Worm (Caenorhabditis elegans): Measurements from ENCODE around the gene C39E9.7.

Gene C39E9.7

DNA sequence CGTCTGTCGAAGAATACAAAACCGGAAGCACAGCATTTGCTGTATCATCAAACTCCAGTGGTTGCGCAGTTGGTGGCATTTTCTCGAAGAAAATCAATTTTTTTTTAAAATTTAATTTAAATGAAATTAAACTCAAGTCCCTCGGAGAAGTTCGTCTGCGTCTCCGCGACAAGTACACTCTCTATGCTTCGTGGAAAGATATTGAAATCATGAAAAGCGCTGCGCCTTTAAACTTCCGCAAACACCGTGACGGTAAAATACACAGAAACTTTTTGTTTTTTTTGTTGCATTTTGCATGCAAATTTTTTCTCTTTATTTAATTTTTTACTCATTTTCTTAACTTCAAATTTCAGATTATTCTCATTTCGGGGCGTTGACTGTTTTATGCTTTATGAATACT lies 22.1 kb upstream of the C39E9.7 start, which contains the start of the genes dli-1, tin-9.2 and exos-4.1 (continued):
- TF ChIP-seq lsy-27 (tag; optimal IDR thresholded peaks at IDR 0.05; ENCODE audit: borderline replicate concordance, insufficient read depth) (no peak), Y79H2A.3 (GFP tag; conservative IDR thresholded peaks at IDR 0.05) (no peak), F52B5.7 (tag; optimal IDR thresholded peaks at IDR 0.05) (no peak), ztf-6 (GFP tag; IDR thresholded peaks at IDR 0.05) (no peak), snpc-4 (GFP tag; optimal IDR thresholded peaks at IDR 0.05) (peak; percentile 46), snpc-4 (tag; optimal IDR thresholded peaks at IDR 0.05) (peak in 3 of 4 experiments; percentile 4 to 73 (median 68)), F39B2.1 (GFP tag; IDR thresholded peaks at IDR 0.05) (no peak), ccch-3 (GFP tag; optimal IDR thresholded peaks at IDR 0.05) (no peak), lin-35 (GFP tag; optimal IDR thresholded peaks at IDR 0.05) (peak in 1 of 3 experiments; percentile 25), attf-6 (GFP tag; IDR thresholded peaks at IDR 0.05) (no peak), dpff-1 (tag; optimal IDR thresholded peaks at IDR 0.05) (no peak), aptf-2 (GFP tag; conservative IDR thresholded peaks at IDR 0.05) (no peak), K11D2.4 (GFP tag; IDR thresholded peaks at IDR 0.05) (0 out of 2 replicates have a peak, but pooled peaks have one; percentile 11), somi-1 (GFP tag; optimal IDR thresholded peaks at IDR 0.05) (no peak), snpc-3.4 (tag; optimal IDR thresholded peaks at IDR 0.05) (peak; percentile 6), ceh-58 (GFP tag; IDR thresholded peaks at IDR 0.05) (no peak), rcor-1 (GFP tag; IDR thresholded peaks at IDR 0.05) (peak; percentile 41; the same call in 1 of the 2 replicates), attf-3 (GFP tag; conservative IDR thresholded peaks at IDR 0.05) (peak; percentile 29; the same call in 1 of the 2 replicates), zfh-2 (GFP tag; conservative IDR thresholded peaks at IDR 0.05) (no peak), ceh-40 (GFP tag; IDR thresholded peaks at IDR 0.05) (no peak), snpc-1.3 (tag; optimal IDR thresholded peaks at IDR 0.05; ENCODE audit: insufficient read depth) (peak; percentile 77), unc-130 (GFP tag; optimal IDR thresholded peaks at IDR 0.05) (no peak), lsl-1 (GFP tag; optimal IDR thresholded peaks at IDR 0.05) (peak; percentile 61), xnd-1 (tag; optimal IDR thresholded peaks at IDR 0.05) (no peak), egrh-3 (GFP tag; IDR thresholded peaks at IDR 0.05) (no peak), B0336.3 (GFP tag; IDR thresholded peaks at IDR 0.05) (no peak), D2030.7 (GFP tag; IDR thresholded peaks at IDR 0.05) (peak; percentile 52), tbp1 (GFP tag; optimal IDR thresholded peaks at IDR 0.05) (peak; percentile 44), lin-26 (GFP tag; IDR thresholded peaks at IDR 0.05) (no peak), Y53F4B.3 (GFP tag; IDR thresholded peaks at IDR 0.05) (no peak), ztf-3 (GFP tag; optimal IDR thresholded peaks at IDR 0.05) (no peak), madf-6 (GFP tag; IDR thresholded peaks at IDR 0.05) (peak; percentile 70), cebp-1 (GFP tag; IDR thresholded peaks at IDR 0.05) (no peak), cebp-1 (tag; optimal IDR thresholded peaks at IDR 0.05) (peak; percentile 77), lin-40 (tag; optimal IDR thresholded peaks at IDR 0.05) (peak; percentile 63), repo-1 (tag; optimal IDR thresholded peaks at IDR 0.05) (no peak), ceh-91 (GFP tag; IDR thresholded peaks at IDR 0.05) (peak; percentile 30; the same call in 1 of the 2 replicates), nfyb-1 (GFP tag; IDR thresholded peaks at IDR 0.05) (0 out of 2 replicates have a peak, but pooled peaks have one; percentile 36), F49E8.2 (tag; optimal IDR thresholded peaks at IDR 0.05; ENCODE audit: insufficient read depth) (peak; percentile 43), nfya-2 (GFP tag; IDR thresholded peaks at IDR 0.05) (no peak), sptf-2 (GFP tag; optimal IDR thresholded peaks at IDR 0.05) (no peak), hsf-1 (GFP tag; IDR thresholded peaks at IDR 0.05) (no peak), athp-1 (tag; optimal IDR thresholded peaks at IDR 0.05) (no peak), hlh-12 (tag; optimal IDR thresholded peaks at IDR 0.05) (no peak)
